Worm (Caenorhabditis elegans) whole organism, L2 larva: ENCODE results near the gene T22C8.1.
A peak's percentile ranks its signal among the peaks of the same experiment; 100 is the strongest.

ENCODE experiments used
- C34F6.9 ChIP-seq: fragments of 150-350 bp; optimal IDR thresholded peaks from 2 replicates; lab custom pipeline; 2014; ENCODE audit warnings: missing biosample characterization, missing genetic modification characterization
- F13H6.1 ChIP-seq: sonication (generic microtip); optimal IDR thresholded peaks from 2 replicates; lab custom pipeline; 2016; ENCODE audit warnings: missing genetic modification characterization, missing compliant biosample characterization
- R02D3.7 ChIP-seq: fragments of 150-350 bp; optimal IDR thresholded peaks from 2 replicates; lab custom pipeline; 2014; ENCODE audit warnings: missing biosample characterization, missing genetic modification characterization
- Y55F3AM.14 ChIP-seq: fragments of 200-800 bp; sonication (Bioruptor generic); optimal IDR thresholded peaks from 2 replicates; lab custom pipeline; 2018; ENCODE audit warnings: mild to moderate bottlenecking, missing genetic modification characterization, missing compliant biosample characterization
- ZK546.5 ChIP-seq: sonication (generic microtip); optimal IDR thresholded peaks from 2 replicates; lab custom pipeline; 2017; ENCODE audit warnings: missing biosample characterization, missing genetic modification characterization
- alr-1 ChIP-seq: fragments of 150-350 bp; optimal IDR thresholded peaks from 2 replicates; lab custom pipeline; 2014; ENCODE audit warnings: missing biosample characterization, missing genetic modification characterization
- ama-1 ChIP-seq: fragments of 150-350 bp; optimal IDR thresholded peaks from 2 replicates; lab custom pipeline; 2018; ENCODE audit warnings: inconsistent platforms
- blmp-1 ChIP-seq: sonication (generic microtip); optimal IDR thresholded peaks from 2 replicates; lab custom pipeline; 2017; ENCODE audit warnings: missing genetic modification characterization, mild to moderate bottlenecking, missing compliant biosample characterization, antibody characterized with exemption, moderate library complexity; ENCODE audit not compliant: insufficient read depth
- ceh-16 ChIP-seq: fragments of 150-350 bp; optimal IDR thresholded peaks from 2 replicates; lab custom pipeline; 2014; ENCODE audit warnings: missing biosample characterization, missing genetic modification characterization
- crh-2 ChIP-seq: sonication (generic microtip); optimal IDR thresholded peaks from 2 replicates; lab custom pipeline; 2017; ENCODE audit warnings: missing biosample characterization, missing genetic modification characterization
- elt-1 ChIP-seq: fragments of 150-350 bp; optimal IDR thresholded peaks from 2 replicates; lab custom pipeline; 2014; ENCODE audit warnings: missing biosample characterization, missing genetic modification characterization
- fos-1 ChIP-seq: fragments of 150-350 bp; optimal IDR thresholded peaks from 2 replicates; lab custom pipeline; 2014; ENCODE audit warnings: missing biosample characterization, missing genetic modification characterization
- gmeb-1 ChIP-seq: fragments of 150-350 bp; optimal IDR thresholded peaks from 2 replicates; lab custom pipeline; 2014; ENCODE audit warnings: missing biosample characterization, missing genetic modification characterization
- lin-11 ChIP-seq: fragments of 150-350 bp; sonication (generic microtip); optimal IDR thresholded peaks from 2 replicates; lab custom pipeline; 2014; ENCODE audit warnings: missing biosample characterization, missing genetic modification characterization, inconsistent platforms, mixed read lengths
- lin-13 ChIP-seq: fragments of 150-350 bp; optimal IDR thresholded peaks from 2 replicates; lab custom pipeline; 2014; ENCODE audit warnings: missing biosample characterization, missing genetic modification reagents, missing genetic modification characterization
- lsy-2 ChIP-seq, 2 experiments: fragments of 150-350 bp in 1 of 2; sonication (generic microtip) in 1 of 2; optimal IDR thresholded peaks; 2 replicates each; lab custom pipeline; 2014 to 2017; ENCODE audit warnings: missing biosample characterization in 2 of 2, missing genetic modification characterization in 2 of 2
- mab-5 ChIP-seq: fragments of 150-350 bp; optimal IDR thresholded peaks from 2 replicates; lab custom pipeline; 2014; ENCODE audit warnings: missing biosample characterization, missing genetic modification characterization
- mbf-1 ChIP-seq: sonication (generic microtip); optimal IDR thresholded peaks from 2 replicates; lab custom pipeline; 2017; ENCODE audit warnings: missing biosample characterization, missing genetic modification characterization
- mdl-1 ChIP-seq, 2 experiments: fragments of 150-350 bp in 1 of 2; sonication (generic microtip) in 1 of 2; optimal IDR thresholded peaks; 2 replicates each; lab custom pipeline; 2017; ENCODE audit warnings: missing biosample characterization in 2 of 2, missing genetic modification characterization in 2 of 2
- nhr-10 ChIP-seq: sonication (generic microtip); optimal IDR thresholded peaks from 2 replicates; lab custom pipeline; 2017; ENCODE audit warnings: missing biosample characterization, missing genetic modification characterization
- nhr-11 ChIP-seq: fragments of 150-350 bp; optimal IDR thresholded peaks from 2 replicates; lab custom pipeline; 2014; ENCODE audit warnings: missing biosample characterization, missing genetic modification characterization
- nhr-12 ChIP-seq: fragments of 150-350 bp; optimal IDR thresholded peaks from 2 replicates; lab custom pipeline; 2014; ENCODE audit warnings: missing biosample characterization, missing genetic modification characterization
- nhr-129 ChIP-seq: fragments of 150-350 bp; optimal IDR thresholded peaks from 2 replicates; lab custom pipeline; 2014; ENCODE audit warnings: missing biosample characterization, missing genetic modification characterization
- nhr-21 ChIP-seq: fragments of 150-350 bp; optimal IDR thresholded peaks from 2 replicates; lab custom pipeline; 2014; ENCODE audit warnings: missing biosample characterization, missing genetic modification characterization
- nhr-23 ChIP-seq: fragments of 150-350 bp; optimal IDR thresholded peaks from 2 replicates; lab custom pipeline; 2014; ENCODE audit warnings: missing biosample characterization, missing genetic modification reagents, missing genetic modification characterization
- nhr-237 ChIP-seq: fragments of 150-350 bp; optimal IDR thresholded peaks from 2 replicates; lab custom pipeline; 2014; ENCODE audit warnings: missing biosample characterization, missing genetic modification characterization
- nhr-25 ChIP-seq: fragments of 150-350 bp; sonication (generic microtip); optimal IDR thresholded peaks from 3 replicates; lab custom pipeline; 2014; ENCODE audit warnings: missing biosample characterization, missing genetic modification characterization
- nhr-6 ChIP-seq: fragments of 150-350 bp; optimal IDR thresholded peaks from 2 replicates; lab custom pipeline; 2014; ENCODE audit warnings: missing biosample characterization, missing genetic modification characterization
- nhr-77 ChIP-seq: fragments of 150-350 bp; optimal IDR thresholded peaks from 2 replicates; lab custom pipeline; 2014; ENCODE audit warnings: missing biosample characterization, missing genetic modification characterization
- peb-1 ChIP-seq: fragments of 150-350 bp; optimal IDR thresholded peaks from 2 replicates; lab custom pipeline; 2014; ENCODE audit warnings: missing biosample characterization, missing genetic modification characterization
- sem-4 ChIP-seq: fragments of 150-350 bp; optimal IDR thresholded peaks from 2 replicates; lab custom pipeline; 2014; ENCODE audit warnings: missing biosample characterization, missing genetic modification reagents, missing genetic modification characterization
- skn-1 ChIP-seq: sonication (generic microtip); optimal IDR thresholded peaks from 2 replicates; lab custom pipeline; 2017; ENCODE audit warnings: missing biosample characterization, missing genetic modification characterization
- sma-3 ChIP-seq: sonication (generic microtip); optimal IDR thresholded peaks from 2 replicates; lab custom pipeline; 2016; ENCODE audit warnings: missing genetic modification reagents, missing genetic modification characterization, missing compliant biosample characterization
- sma-9 ChIP-seq, 2 experiments: fragments of 150-350 bp in 1 of 2; sonication (generic microtip) in 1 of 2; optimal IDR thresholded peaks; 2 replicates each; lab custom pipeline; 2014 to 2016; ENCODE audit warnings: missing genetic modification characterization in 2 of 2, mild to moderate bottlenecking in 1 of 2, missing biosample characterization in 1 of 2, missing compliant biosample characterization in 1 of 2, missing genetic modification reagents in 1 of 2, moderate library complexity in 1 of 2
- snpc-4 ChIP-seq: fragments of 150-350 bp; optimal IDR thresholded peaks from 2 replicates; lab custom pipeline; 2014; ENCODE audit warnings: missing biosample characterization, missing genetic modification characterization
- unc-55 ChIP-seq: fragments of 150-350 bp; sonication (generic microtip); optimal IDR thresholded peaks from 3 replicates; lab custom pipeline; 2014; ENCODE audit warnings: missing biosample characterization, missing genetic modification reagents, missing genetic modification characterization
- unc-62 ChIP-seq: fragments of 150-350 bp; optimal IDR thresholded peaks from 2 replicates; lab custom pipeline; 2014; ENCODE audit warnings: missing biosample characterization, missing genetic modification reagents, missing genetic modification characterization
- zag-1 ChIP-seq: fragments of 150-350 bp; optimal IDR thresholded peaks from 2 replicates; lab custom pipeline; 2014; ENCODE audit warnings: missing biosample characterization, missing genetic modification characterization
- ztf-1 ChIP-seq: fragments of 200-800 bp; sonication (Bioruptor generic); conservative IDR thresholded peaks from 2 replicates; pipeline ENCODE4 v1.3.6; 2022; ENCODE audit warnings: missing genetic modification characterization, missing compliant biosample characterization
- ztf-4 ChIP-seq: fragments of 150-350 bp; optimal IDR thresholded peaks from 2 replicates; lab custom pipeline; 2014; ENCODE audit warnings: missing biosample characterization, missing genetic modification characterization

Gene T22C8.1

ce11 chrII:8568234-8568969 lies 44.2 kb upstream of the T22C8.1 start:
- TF ChIP-seq nhr-21 (tag; lab: Kevin White, UChicago): no peak
- TF ChIP-seq gmeb-1 (tag; lab: Kevin White, UChicago): no peak
- no peak for TF ChIP-seq mbf-1
- no peak for TF ChIP-seq crh-2 (tag; lab: Kevin White, UChicago)
- TF ChIP-seq F13H6.1 (tag; lab: Kevin White, UChicago): no peak
- TF ChIP-seq nhr-6 (tag; lab: Kevin White, UChicago): no peak
- no peak for TF ChIP-seq ztf-1 (GFP tag; lab: Robert Waterston, UW)
- TF ChIP-seq alr-1 (tag; lab: Kevin White, UChicago): no peak

ce11 chrII:8569038-8569977 lies 43.3 kb upstream of the T22C8.1 start, which contains the start of the genes col-38 and rpl-5:
TSS of gene col-38 (minus strand) at chrII:8569088.
TSS of gene rpl-5 (plus strand) at chrII:8569927.
- TF ChIP-seq elt-1 (tag; lab: Kevin White, UChicago) (no peak), nhr-23 (tag; lab: Kevin White, UChicago) (no peak), sem-4 (tag; lab: Kevin White, UChicago) (peak; percentile 74), nhr-237 (tag; lab: Kevin White, UChicago) (peak; percentile 38), snpc-4 (tag; lab: Kevin White, UChicago) (peak; percentile 80), nhr-77 (tag; lab: Kevin White, UChicago) (no peak), lin-13 (GFP tag; lab: Kevin White, UChicago) (peak; percentile 88), ztf-4 (peak; percentile 71), unc-55 (GFP tag; lab: Kevin White, UChicago) (peak; percentile 97), lin-11 (tag; lab: Kevin White, UChicago) (peak; percentile 95), crh-2 (tag; lab: Kevin White, UChicago) (peak; percentile 96), skn-1 (tag; lab: Kevin White, UChicago) (no peak), nhr-11 (tag; lab: Kevin White, UChicago) (no peak), F13H6.1 (tag; lab: Kevin White, UChicago) (peak; percentile 88), R02D3.7 (peak; percentile 5), nhr-12 (tag; lab: Kevin White, UChicago) (peak; percentile 52), fos-1 (tag; lab: Kevin White, UChicago) (peak; percentile 81), mab-5 (tag; lab: Kevin White, UChicago) (peak; percentile 42), nhr-10 (no peak), nhr-21 (tag; lab: Kevin White, UChicago) (peak; percentile 81), sma-9 (GFP tag; optimal IDR thresholded peaks at IDR 0.05; lab: Kevin White, UChicago) (peak; percentile 79), sma-9 (tag; optimal IDR thresholded peaks at IDR 0.05; lab: Kevin White, UChicago) (no peak), sma-3 (GFP tag; lab: Kevin White, UChicago) (peak; percentile 88), lsy-2 (tag; optimal IDR thresholded peaks at IDR 0.05; lab: Kevin White, UChicago) (peak; percentile 93 to 99), ceh-16 (tag; lab: Kevin White, UChicago) (peak; percentile 66), blmp-1 (tag; lab: Kevin White, UChicago) (peak; percentile 33), zag-1 (tag; lab: Kevin White, UChicago) (peak; percentile 71), gmeb-1 (tag; lab: Kevin White, UChicago) (peak; percentile 97), nhr-6 (tag; lab: Kevin White, UChicago) (peak; percentile 71), ZK546.5 (tag; lab: Kevin White, UChicago) (peak; percentile 96), nhr-25 (tag; lab: Kevin White, UChicago) (peak; percentile 87), peb-1 (tag; lab: Kevin White, UChicago) (no peak), Y55F3AM.14 (GFP tag; lab: Kevin White, UChicago) (peak; percentile 15), unc-62 (GFP tag; lab: Kevin White, UChicago) (no peak), C34F6.9 (peak; percentile 98), nhr-129 (peak; percentile 92), mdl-1 (tag; optimal IDR thresholded peaks at IDR 0.05; lab: Kevin White, UChicago) (peak in 1 of 2 experiments; percentile 51), ama-1 (lab: Kevin White, UChicago) (peak; percentile 78)
